Worm (Caenorhabditis elegans): Measurements from ENCODE around the gene eff-1.

Gene eff-1

ce11 chrII:8388001-8388513 is 41.6 kb downstream of the eff-1 start, which contains the start of gene drd-1:
TSS of gene drd-1 (plus strand) at chrII:8388051.
- TF ChIP-seq sox-4 (tag; optimal IDR thresholded peaks at IDR 0.05) (no peak), sptf-1 (tag; optimal IDR thresholded peaks at IDR 0.05) (no peak), hlh-4 (tag; optimal IDR thresholded peaks at IDR 0.05) (no peak), vab-15 (tag; optimal IDR thresholded peaks at IDR 0.05) (no peak), lin-14 (GFP tag; optimal IDR thresholded peaks at IDR 0.05) (peak; percentile 10), lsy-2 (tag; optimal IDR thresholded peaks at IDR 0.05) (no peak), dpl-1 (GFP tag; optimal IDR thresholded peaks at IDR 0.05) (no peak), mep-1 (tag; optimal IDR thresholded peaks at IDR 0.05) (no peak), nhr-76 (tag; optimal IDR thresholded peaks at IDR 0.05) (no peak), zag-1 (tag; optimal IDR thresholded peaks at IDR 0.05) (no peak), tbx-2 (tag; optimal IDR thresholded peaks at IDR 0.05) (no peak), lin-13 (GFP tag; optimal IDR thresholded peaks at IDR 0.05) (no peak), nhr-28 (tag; optimal IDR thresholded peaks at IDR 0.05) (no peak), pqm-1 (tag; optimal IDR thresholded peaks at IDR 0.05) (peak; percentile 77), jun-1 (tag; optimal IDR thresholded peaks at IDR 0.05) (peak; percentile 31), elt-2 (tag; optimal IDR thresholded peaks at IDR 0.05) (peak; percentile 97), isw-1 (GFP tag; IDR thresholded peaks at IDR 0.05) (no peak), ztf-4 (tag; optimal IDR thresholded peaks at IDR 0.05) (no peak), nhr-71 (tag; optimal IDR thresholded peaks at IDR 0.05) (no peak), nhr-47 (tag; optimal IDR thresholded peaks at IDR 0.05) (no peak), ztf-11 (tag; optimal IDR thresholded peaks at IDR 0.05) (no peak), mef-2 (tag; optimal IDR thresholded peaks at IDR 0.05) (no peak), alr-1 (tag; optimal IDR thresholded peaks at IDR 0.05; ENCODE audit: borderline replicate concordance) (no peak), hpl-2 (GFP tag; optimal IDR thresholded peaks at IDR 0.05) (no peak), unc-86 (tag; optimal IDR thresholded peaks at IDR 0.05) (no peak), efl-1 (optimal IDR thresholded peaks at IDR 0.05) (no peak), efl-1 (GFP tag; optimal IDR thresholded peaks at IDR 0.05 in 1 of 2) (peak in 1 of 2 experiments; percentile 66), mdl-1 (tag; optimal IDR thresholded peaks at IDR 0.05) (no peak), tlp-1 (tag; optimal IDR thresholded peaks at IDR 0.05) (peak; percentile 11), ceh-8 (GFP tag; optimal IDR thresholded peaks at IDR 0.05) (no peak), dsc-1 (tag; optimal IDR thresholded peaks at IDR 0.05) (no peak), Y116A8C.19 (tag; optimal IDR thresholded peaks at IDR 0.05; ENCODE audit: borderline replicate concordance) (no peak), ceh-90 (tag; optimal IDR thresholded peaks at IDR 0.05) (no peak), blmp-1 (tag; optimal IDR thresholded peaks at IDR 0.05) (no peak), nhr-19 (GFP tag; conservative IDR thresholded peaks at IDR 0.05) (no peak), snu-23 (GFP tag; optimal IDR thresholded peaks at IDR 0.05) (no peak), efl-3 (GFP tag; optimal IDR thresholded peaks at IDR 0.05) (no peak), nhr-20 (tag; optimal IDR thresholded peaks at IDR 0.05) (peak; percentile 57), swsn-7 (tag; optimal IDR thresholded peaks at IDR 0.05) (no peak), ceh-88 (GFP tag; IDR thresholded peaks at IDR 0.05) (no peak)

- TF ChIP-seq ceh-88 (GFP tag; IDR thresholded peaks at IDR 0.05) (no peak), tbx-2 (tag; optimal IDR thresholded peaks at IDR 0.05) (no peak), ceh-90 (tag; optimal IDR thresholded peaks at IDR 0.05) (no peak), ceh-8 (GFP tag; optimal IDR thresholded peaks at IDR 0.05) (no peak), lin-39 (tag; optimal IDR thresholded peaks at IDR 0.05) (no peak), fos-1 (tag; optimal IDR thresholded peaks at IDR 0.05) (no peak), lin-14 (GFP tag; optimal IDR thresholded peaks at IDR 0.05) (no peak), mdl-1 (tag; optimal IDR thresholded peaks at IDR 0.05) (no peak), C04F5.9 (tag; optimal IDR thresholded peaks at IDR 0.05) (no peak), unc-86 (tag; optimal IDR thresholded peaks at IDR 0.05) (no peak), grh-1 (GFP tag; IDR thresholded peaks at IDR 0.05) (no peak)
Measured at ce11 chrII:8390751-8391150, 44.3 kb downstream of the eff-1 start, which contains the start of gene F49E12.10. TSS of gene F49E12.10 (plus strand) at chrII:8391051.

Data from whole organism, L1 larva.